Fruit fly (Drosophila melanogaster): Measurements from ENCODE around the gene ras.

Gene ras

DNA sequence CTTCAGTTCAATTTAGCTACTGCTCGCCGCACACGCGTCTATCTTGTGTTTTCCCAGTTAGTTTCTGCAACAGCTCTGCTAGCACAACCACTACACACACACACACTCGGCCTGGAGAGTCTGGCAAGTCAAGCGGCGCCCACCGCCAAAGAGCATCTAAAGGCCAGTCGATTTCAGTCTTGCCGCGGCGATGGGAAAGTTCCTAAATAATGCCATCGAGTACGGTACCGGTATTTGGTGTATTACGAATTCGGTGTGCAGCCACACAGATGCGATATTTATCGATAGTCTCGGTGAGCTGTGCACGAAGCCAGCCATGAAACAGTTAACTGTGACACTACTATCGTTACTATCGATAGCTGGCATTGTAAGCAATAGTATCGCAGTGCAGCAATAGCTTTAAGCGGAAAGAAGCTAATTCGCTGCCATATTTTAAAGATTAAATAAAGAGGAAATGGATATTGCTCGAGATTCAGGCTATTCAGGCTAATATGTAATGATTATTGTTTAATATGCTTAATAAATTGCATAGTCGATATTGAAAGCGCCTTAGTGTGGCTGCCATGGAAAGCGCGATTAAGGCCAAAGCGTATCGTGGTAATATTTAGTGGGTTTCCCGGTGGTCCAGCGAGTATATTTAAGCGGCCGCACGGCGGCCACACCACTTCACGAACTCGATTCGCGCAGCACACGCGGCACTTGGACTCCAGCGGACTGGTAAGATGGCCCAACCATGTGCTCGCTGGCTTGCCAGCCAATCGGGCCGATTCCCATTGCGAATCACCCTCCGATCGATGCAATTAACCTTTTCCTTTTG lies 679 bp downstream of the ras start, which contains the start of gene stx (continued):
- peak; percentile 12 for TF ChIP-seq odd (GFP tag; optimal IDR thresholded peaks at IDR 0.05)
- TF ChIP-seq Scr (GFP tag; IDR thresholded peaks at IDR 0.05; ENCODE audit: partially characterized antibody), result peak; percentile 99
- TF ChIP-seq jumu (GFP tag; optimal IDR thresholded peaks at IDR 0.05), result no peak
- TF ChIP-seq dati (GFP tag; IDR thresholded peaks at IDR 0.05), result no peak
- no peak for TF ChIP-seq CG8944 (GFP tag; optimal IDR thresholded peaks at IDR 0.05)
- no peak for TF ChIP-seq CG7928 (GFP tag; optimal IDR thresholded peaks at IDR 0.05)
- TF ChIP-seq E2f1 (GFP tag; IDR thresholded peaks at IDR 0.05), result peak; percentile 45; the same call in 1 of the 2 replicates
- TF ChIP-seq fd3F (GFP tag; optimal IDR thresholded peaks at IDR 0.05), result no peak
- peak; percentile 45 for TF ChIP-seq trem (tag; optimal IDR thresholded peaks at IDR 0.05)
- TF ChIP-seq salm (tag; optimal IDR thresholded peaks at IDR 0.05), result no peak
- TF ChIP-seq pho (GFP tag; optimal IDR thresholded peaks at IDR 0.05), result no peak
- peak; percentile 15 for TF ChIP-seq sqz (GFP tag; optimal IDR thresholded peaks at IDR 0.05)
- no peak for TF ChIP-seq CG1602 (GFP tag; optimal IDR thresholded peaks at IDR 0.05)
- TF ChIP-seq CG1603 (tag; optimal IDR thresholded peaks at IDR 0.05), result peak; percentile 68
- peak; percentile 75 for TF ChIP-seq CG34422 (GFP tag; IDR thresholded peaks at IDR 0.05)
- TF ChIP-seq ash1 (GFP tag; optimal IDR thresholded peaks at IDR 0.05), result no peak
- no peak for TF ChIP-seq cg (GFP tag; optimal IDR thresholded peaks at IDR 0.05)
- no peak for TF ChIP-seq CG16815 (GFP tag; optimal IDR thresholded peaks at IDR 0.05)
- TF ChIP-seq Camta (GFP tag; optimal IDR thresholded peaks at IDR 0.05), result no peak
- peak; percentile 35; the same call in 1 of the 2 replicates for TF ChIP-seq wdn (GFP tag; IDR thresholded peaks at IDR 0.05)
- TF ChIP-seq CG6813 (GFP tag; optimal IDR thresholded peaks at IDR 0.05), result no peak
- peak; percentile 81 for TF ChIP-seq stwl (tag; optimal IDR thresholded peaks at IDR 0.05)
- no peak for TF ChIP-seq CG8478 (optimal IDR thresholded peaks at IDR 0.05)
- TF ChIP-seq gcm2 (GFP tag; optimal IDR thresholded peaks at IDR 0.05), result no peak
- TF ChIP-seq CG10959 (GFP tag; IDR thresholded peaks at IDR 0.05), result no peak
- no peak for TF ChIP-seq disco-r (GFP tag; optimal IDR thresholded peaks at IDR 0.05)
- TF ChIP-seq CG11504 (tag; optimal IDR thresholded peaks at IDR 0.05), result peak; percentile 1
- peak; percentile 54 for TF ChIP-seq kni (GFP tag; optimal IDR thresholded peaks at IDR 0.05)
- no peak for TF ChIP-seq Usf (GFP tag; optimal IDR thresholded peaks at IDR 0.05)
- no peak for TF ChIP-seq pum (GFP tag; optimal IDR thresholded peaks at IDR 0.05)
- peak; percentile 94 for TF ChIP-seq Jarid2 (GFP tag; optimal IDR thresholded peaks at IDR 0.05)
- no peak for TF ChIP-seq CG8281 (tag; optimal IDR thresholded peaks at IDR 0.05)
- TF ChIP-seq chm (GFP tag; IDR thresholded peaks at IDR 0.05), result peak; percentile 82
- TF ChIP-seq CG3281 (GFP tag; optimal IDR thresholded peaks at IDR 0.05), result peak; percentile 8
- no peak for TF ChIP-seq fu2 (GFP tag; optimal IDR thresholded peaks at IDR 0.05)
- TF ChIP-seq nmo (GFP tag; optimal IDR thresholded peaks at IDR 0.05), result peak; percentile 64
- TF ChIP-seq pfk (GFP tag; optimal IDR thresholded peaks at IDR 0.05), result no peak
- peak; percentile 18 for TF ChIP-seq cwo (GFP tag; optimal IDR thresholded peaks at IDR 0.05)
- no peak for TF ChIP-seq Trl (optimal IDR thresholded peaks at IDR 0.05)
- peak; percentile 11 for TF ChIP-seq Trl (GFP tag; optimal IDR thresholded peaks at IDR 0.05)
- peak; percentile 8 for TF ChIP-seq lbe (GFP tag; optimal IDR thresholded peaks at IDR 0.05)
- TF ChIP-seq onecut (GFP tag; IDR thresholded peaks at IDR 0.05), result peak; percentile 59
- no peak for TF ChIP-seq Eip74EF (GFP tag; optimal IDR thresholded peaks at IDR 0.05)
- TF ChIP-seq Rx (GFP tag; IDR thresholded peaks at IDR 0.05), result peak; percentile 17; the same call in 1 of the 2 replicates
- peak; percentile 9 for TF ChIP-seq fd102C (GFP tag; optimal IDR thresholded peaks at IDR 0.05)
- TF ChIP-seq Vsx1 (GFP tag; optimal IDR thresholded peaks at IDR 0.05), result no peak
- TF ChIP-seq PHDP (tag; optimal IDR thresholded peaks at IDR 0.05), result no peak
- no peak for TF ChIP-seq ems (GFP tag; optimal IDR thresholded peaks at IDR 0.05)
- no peak for TF ChIP-seq CG15696 (tag; optimal IDR thresholded peaks at IDR 0.05)

Data from whole organism, embryonic.